Worm (Caenorhabditis elegans) whole organism, midembryonic: ENCODE results near the gene srw-32.
"Not testable (repeated sequence)": the region's sequence is repeated elsewhere in the genome, so short reads cannot be mapped to it uniquely, and the experiment has no call there.

ENCODE experiments used
- T22C8.4 ChIP-seq: fragments of 200-800 bp; sonication (Bioruptor generic); IDR thresholded peaks from 2 replicates; pipeline ENCODE4 v1.3.6; 2022; ENCODE audit warnings: missing genetic modification characterization, missing compliant biosample characterization
- cog-1 ChIP-seq: sonication (generic microtip); optimal IDR thresholded peaks from 2 replicates; lab custom pipeline; 2016; ENCODE audit warnings: missing genetic modification characterization, missing compliant biosample characterization
- flt-1 ChIP-seq: fragments of 200-800 bp; sonication (Bioruptor generic); IDR thresholded peaks from 2 replicates; pipeline ENCODE4 v1.3.6; 2022; ENCODE audit warnings: missing genetic modification characterization, missing compliant biosample characterization
- klf-2 ChIP-seq: fragments of 200-800 bp; sonication (Bioruptor generic); conservative IDR thresholded peaks from 2 replicates; pipeline ENCODE4 v1.3.6; 2022; ENCODE audit warnings: missing genetic modification reagents, missing genetic modification characterization, missing compliant biosample characterization
- med-1 ChIP-seq: sonication (generic microtip); optimal IDR thresholded peaks from 2 replicates; lab custom pipeline; 2017; ENCODE audit warnings: missing genetic modification characterization, mild to moderate bottlenecking, missing compliant biosample characterization, antibody characterized with exemption, missing genetic modification reagents; ENCODE audit not compliant: insufficient read depth
- ref-1 ChIP-seq: fragments of 200-800 bp; sonication (Bioruptor generic); conservative IDR thresholded peaks from 2 replicates; pipeline ENCODE4 v1.3.6; 2022; ENCODE audit warnings: missing genetic modification reagents, missing genetic modification characterization, missing compliant biosample characterization
- tab-1 ChIP-seq: fragments of 200-800 bp; sonication (Bioruptor generic); IDR thresholded peaks from 2 replicates; pipeline ENCODE4 v1.3.6; 2022; ENCODE audit warnings: missing genetic modification characterization, missing compliant biosample characterization
- ztf-23 ChIP-seq: fragments of 200-800 bp; sonication (Bioruptor generic); IDR thresholded peaks from 2 replicates; pipeline ENCODE4 v1.3.6; 2022; ENCODE audit warnings: missing genetic modification reagents, missing genetic modification characterization, missing compliant biosample characterization
- ztf-29 ChIP-seq: fragments of 200-800 bp; sonication (Bioruptor generic); IDR thresholded peaks from 2 replicates; pipeline ENCODE4 v1.3.6; 2022; ENCODE audit warnings: missing genetic modification reagents, missing genetic modification characterization, missing compliant biosample characterization

Gene srw-32

ce11 chrV:17508493-17508892 lies at the start of gene srw-32:
Gene srw-32, plus strand, starts transcription at chrV:17508793.
- no peak for TF ChIP-seq flt-1 (GFP tag; lab: Robert Waterston, UW)
- no peak for TF ChIP-seq ztf-29 (GFP tag; lab: Robert Waterston, UW)
- no peak for TF ChIP-seq klf-2 (GFP tag; lab: Robert Waterston, UW)
- no peak for TF ChIP-seq T22C8.4 (GFP tag; lab: Robert Waterston, UW)
- no peak for TF ChIP-seq cog-1 (tag; lab: Kevin White, UChicago)
- TF ChIP-seq tab-1 (GFP tag; lab: Robert Waterston, UW) = no peak
- TF ChIP-seq ztf-23 (GFP tag; lab: Robert Waterston, UW) = no peak
- TF ChIP-seq ref-1 = no peak
- no peak for TF ChIP-seq med-1

- TF ChIP-seq med-1 (no peak), ztf-29 (GFP tag; lab: Robert Waterston, UW) (no peak), tab-1 (GFP tag; lab: Robert Waterston, UW) (no peak), klf-2 (GFP tag; lab: Robert Waterston, UW) (no peak), ztf-23 (GFP tag; lab: Robert Waterston, UW) (no peak), cog-1 (tag; lab: Kevin White, UChicago) (no peak), flt-1 (GFP tag; lab: Robert Waterston, UW) (no peak), T22C8.4 (GFP tag; lab: Robert Waterston, UW) (no peak), ref-1 (no peak)
These were observed 48.5 kb upstream of the srw-32 start, which contains the start of gene srz-48 for ce11 chrV:17460061-17460460. Gene srz-48, minus strand, starts transcription at chrV:17460161.

- TF ChIP-seq tab-1, flt-1, ztf-29 (GFP tag; lab: Robert Waterston, UW): not testable (repeated sequence)
These were observed 44.3 kb upstream of the srw-32 start, which contains the start of gene F20E11.7 for ce11 chrV:17464278-17464677. Gene F20E11.7, plus strand, starts transcription at chrV:17464578.

- TF ChIP-seq ztf-29 (GFP tag; lab: Robert Waterston, UW) = no peak
- no peak for TF ChIP-seq T22C8.4 (GFP tag; lab: Robert Waterston, UW)
- TF ChIP-seq cog-1 (tag; lab: Kevin White, UChicago) = no peak
- no peak for TF ChIP-seq ref-1
- TF ChIP-seq flt-1 (GFP tag; lab: Robert Waterston, UW) = no peak
- no peak for TF ChIP-seq klf-2 (GFP tag; lab: Robert Waterston, UW)
- TF ChIP-seq tab-1 (GFP tag; lab: Robert Waterston, UW) = no peak
- no peak for TF ChIP-seq ztf-23 (GFP tag; lab: Robert Waterston, UW)
- no peak for TF ChIP-seq med-1
These were observed 41.8 kb upstream of the srw-32 start, which contains the start of gene srw-72 for ce11 chrV:17466751-17467150. Gene srw-72, plus strand, starts transcription at chrV:17467051.

ce11 chrV:17467881-17468280 lies 40.7 kb upstream of the srw-32 start:
- TF ChIP-seq ztf-29 (GFP tag; lab: Robert Waterston, UW) = no peak
- TF ChIP-seq flt-1 (GFP tag; lab: Robert Waterston, UW) = no peak
- no peak for TF ChIP-seq ztf-23 (GFP tag; lab: Robert Waterston, UW)
- no peak for TF ChIP-seq tab-1 (GFP tag; lab: Robert Waterston, UW)
- TF ChIP-seq klf-2 (GFP tag; lab: Robert Waterston, UW) = no peak
- TF ChIP-seq ref-1 = no peak
- TF ChIP-seq med-1 = no peak
- TF ChIP-seq T22C8.4 (GFP tag; lab: Robert Waterston, UW) = no peak
- TF ChIP-seq cog-1 (tag; lab: Kevin White, UChicago) = no peak

ce11 chrV:17469180-17469579 lies 39.4 kb upstream of the srw-32 start, which contains the start of gene F20E11.17:
Gene F20E11.17, minus strand, starts transcription at chrV:17469280.
- no peak for TF ChIP-seq flt-1 (GFP tag; lab: Robert Waterston, UW)
- no peak for TF ChIP-seq med-1
- TF ChIP-seq tab-1 (GFP tag; lab: Robert Waterston, UW) = no peak
- TF ChIP-seq ref-1 = no peak

- no peak for TF ChIP-seq ztf-29 (GFP tag; lab: Robert Waterston, UW)
- TF ChIP-seq med-1 = no peak
- TF ChIP-seq T22C8.4 (GFP tag; lab: Robert Waterston, UW) = no peak
- TF ChIP-seq flt-1 (GFP tag; lab: Robert Waterston, UW) = no peak
- TF ChIP-seq ref-1 = no peak
- no peak for TF ChIP-seq cog-1 (tag; lab: Kevin White, UChicago)
- TF ChIP-seq tab-1 (GFP tag; lab: Robert Waterston, UW) = no peak
- TF ChIP-seq klf-2 (GFP tag; lab: Robert Waterston, UW) = no peak
- TF ChIP-seq ztf-23 (GFP tag; lab: Robert Waterston, UW) = no peak
These were observed 37.0 kb upstream of the srw-32 start, which contains the start of gene srh-235 for ce11 chrV:17471564-17471963. Gene srh-235, minus strand, starts transcription at chrV:17471664.

ce11 chrV:17473699-17474098 lies 34.9 kb upstream of the srw-32 start, which contains the start of gene srh-123:
Gene srh-123, plus strand, starts transcription at chrV:17473999.
- TF ChIP-seq T22C8.4 (GFP tag; lab: Robert Waterston, UW) (no peak), ztf-29 (GFP tag; lab: Robert Waterston, UW) (no peak), flt-1 (GFP tag; lab: Robert Waterston, UW) (no peak), ref-1 (no peak), tab-1 (GFP tag; lab: Robert Waterston, UW) (no peak), cog-1 (tag; lab: Kevin White, UChicago) (no peak), klf-2 (GFP tag; lab: Robert Waterston, UW) (no peak), ztf-23 (GFP tag; lab: Robert Waterston, UW) (no peak), med-1 (no peak)

ce11 chrV:17476490-17476889 lies 32.1 kb upstream of the srw-32 start, which contains the start of gene srbc-61:
Gene srbc-61, plus strand, starts transcription at chrV:17476790.
- no peak for TF ChIP-seq klf-2 (GFP tag; lab: Robert Waterston, UW)
- TF ChIP-seq T22C8.4 (GFP tag; lab: Robert Waterston, UW) = no peak

ce11 chrV:17485078-17485477 lies 23.5 kb upstream of the srw-32 start, which contains the start of gene srh-111:
Gene srh-111, minus strand, starts transcription at chrV:17485178.
- TF ChIP-seq ztf-23 (GFP tag; lab: Robert Waterston, UW) = no peak
- no peak for TF ChIP-seq ztf-29 (GFP tag; lab: Robert Waterston, UW)
- no peak for TF ChIP-seq T22C8.4 (GFP tag; lab: Robert Waterston, UW)
- no peak for TF ChIP-seq cog-1 (tag; lab: Kevin White, UChicago)
- TF ChIP-seq klf-2 (GFP tag; lab: Robert Waterston, UW) = no peak
- TF ChIP-seq med-1 = no peak
- no peak for TF ChIP-seq flt-1 (GFP tag; lab: Robert Waterston, UW)
- TF ChIP-seq ref-1 = no peak
- TF ChIP-seq tab-1 (GFP tag; lab: Robert Waterston, UW) = no peak
